Worm (Caenorhabditis elegans) whole organism, L3 larva: ENCODE results near the gene glna-1.

Experiments
- ama-1 ChIP-seq: fragments of 150-350 bp; optimal IDR thresholded peaks from 2 replicates; lab custom pipeline; 2018
- ceh-16 ChIP-seq: sonication (generic microtip); optimal IDR thresholded peaks from 2 replicates; lab custom pipeline; 2017; ENCODE audit warnings: missing biosample characterization, missing genetic modification characterization
- egl-27 ChIP-seq: sonication (generic microtip); optimal IDR thresholded peaks from 4 replicates; lab custom pipeline; 2017; ENCODE audit warnings: missing biosample characterization, missing genetic modification reagents, missing genetic modification characterization
- nhr-12 ChIP-seq: fragments of 150-350 bp; optimal IDR thresholded peaks from 2 replicates; lab custom pipeline; 2014; ENCODE audit warnings: missing biosample characterization, missing genetic modification characterization
- nhr-76 ChIP-seq: fragments of 150-350 bp; sonication (generic microtip); optimal IDR thresholded peaks from 5 replicates; lab custom pipeline; 2014; ENCODE audit warnings: missing biosample characterization, missing genetic modification characterization
- nhr-77 ChIP-seq: fragments of 150-350 bp; optimal IDR thresholded peaks from 2 replicates; lab custom pipeline; 2014; ENCODE audit warnings: missing biosample characterization, missing genetic modification characterization
- snpc-4 ChIP-seq: fragments of 150-350 bp; optimal IDR thresholded peaks from 2 replicates; lab custom pipeline; 2014; ENCODE audit warnings: missing biosample characterization, missing genetic modification characterization
- unc-39 ChIP-seq: sonication (generic microtip); optimal IDR thresholded peaks from 4 replicates; lab custom pipeline; 2017; ENCODE audit warnings: missing biosample characterization, missing genetic modification characterization
- unc-62 ChIP-seq: fragments of 150-350 bp; sonication (generic microtip); optimal IDR thresholded peaks from 4 replicates; lab custom pipeline; 2014; ENCODE audit warnings: missing biosample characterization, missing genetic modification reagents, missing genetic modification characterization

ce11 chrII:14745127-14745526 lies 11.8 kb upstream of the glna-1 start:
- TF ChIP-seq ama-1 (lab: Kevin White, UChicago) (no peak), nhr-77 (tag; lab: Kevin White, UChicago) (no peak), snpc-4 (tag; lab: Kevin White, UChicago) (no peak), ceh-16 (tag; lab: Kevin White, UChicago) (no peak), unc-39 (no peak), egl-27 (no peak), unc-62 (GFP tag; lab: Kevin White, UChicago) (no peak), nhr-12 (tag; lab: Kevin White, UChicago) (no peak), nhr-76 (no peak)
